Worm (Caenorhabditis elegans) whole organism, L2 larva: Measurements from ENCODE around the gene ida-1.
A peak's percentile ranks its signal among the peaks of the same experiment; 100 is the strongest.

Source experiments
- C34F6.9 ChIP-seq: fragments of 150-350 bp; optimal IDR thresholded peaks from 2 replicates; lab custom pipeline; 2014; ENCODE audit warnings: missing biosample characterization, missing genetic modification characterization
- F13H6.1 ChIP-seq: sonication (generic microtip); optimal IDR thresholded peaks from 2 replicates; lab custom pipeline; 2016; ENCODE audit warnings: missing genetic modification characterization, missing compliant biosample characterization
- R02D3.7 ChIP-seq: fragments of 150-350 bp; optimal IDR thresholded peaks from 2 replicates; lab custom pipeline; 2014; ENCODE audit warnings: missing biosample characterization, missing genetic modification characterization
- Y55F3AM.14 ChIP-seq: fragments of 200-800 bp; sonication (Bioruptor generic); optimal IDR thresholded peaks from 2 replicates; lab custom pipeline; 2018; ENCODE audit warnings: mild to moderate bottlenecking, missing genetic modification characterization, missing compliant biosample characterization
- alr-1 ChIP-seq: fragments of 150-350 bp; optimal IDR thresholded peaks from 2 replicates; lab custom pipeline; 2014; ENCODE audit warnings: missing biosample characterization, missing genetic modification characterization
- aly-2 ChIP-seq: fragments of 150-350 bp; optimal IDR thresholded peaks from 2 replicates; lab custom pipeline; 2014; ENCODE audit warnings: missing biosample characterization, missing genetic modification characterization
- ama-1 ChIP-seq: fragments of 150-350 bp; optimal IDR thresholded peaks from 2 replicates; lab custom pipeline; 2018; ENCODE audit warnings: inconsistent platforms
- blmp-1 ChIP-seq: sonication (generic microtip); optimal IDR thresholded peaks from 2 replicates; lab custom pipeline; 2017; ENCODE audit warnings: missing genetic modification characterization, mild to moderate bottlenecking, missing compliant biosample characterization, antibody characterized with exemption, moderate library complexity; ENCODE audit not compliant: insufficient read depth
- ceh-16 ChIP-seq: fragments of 150-350 bp; optimal IDR thresholded peaks from 2 replicates; lab custom pipeline; 2014; ENCODE audit warnings: missing biosample characterization, missing genetic modification characterization
- ceh-82 ChIP-seq: fragments of 150-350 bp; optimal IDR thresholded peaks from 2 replicates; lab custom pipeline; 2014; ENCODE audit warnings: missing biosample characterization, missing genetic modification characterization
- crh-2 ChIP-seq: sonication (generic microtip); optimal IDR thresholded peaks from 2 replicates; lab custom pipeline; 2017; ENCODE audit warnings: missing biosample characterization, missing genetic modification characterization
- dmd-4 ChIP-seq: sonication (generic microtip); optimal IDR thresholded peaks from 2 replicates; lab custom pipeline; 2017; ENCODE audit warnings: missing biosample characterization, missing genetic modification characterization
- elt-3 ChIP-seq: sonication (generic microtip); optimal IDR thresholded peaks from 2 replicates; lab custom pipeline; 2017; ENCODE audit warnings: missing biosample characterization, missing genetic modification characterization
- fos-1 ChIP-seq: fragments of 150-350 bp; optimal IDR thresholded peaks from 2 replicates; lab custom pipeline; 2014; ENCODE audit warnings: missing biosample characterization, missing genetic modification characterization
- gmeb-1 ChIP-seq: fragments of 150-350 bp; optimal IDR thresholded peaks from 2 replicates; lab custom pipeline; 2014; ENCODE audit warnings: missing biosample characterization, missing genetic modification characterization
- lin-11 ChIP-seq: fragments of 150-350 bp; sonication (generic microtip); optimal IDR thresholded peaks from 2 replicates; lab custom pipeline; 2014; ENCODE audit warnings: missing biosample characterization, missing genetic modification characterization, inconsistent platforms, mixed read lengths
- lin-13 ChIP-seq: fragments of 150-350 bp; optimal IDR thresholded peaks from 2 replicates; lab custom pipeline; 2014; ENCODE audit warnings: missing biosample characterization, missing genetic modification reagents, missing genetic modification characterization
- lsy-2 ChIP-seq, 2 experiments: fragments of 150-350 bp in 1 of 2; sonication (generic microtip) in 1 of 2; optimal IDR thresholded peaks; 2 replicates each; lab custom pipeline; 2014 to 2017; ENCODE audit warnings: missing biosample characterization in 2 of 2, missing genetic modification characterization in 2 of 2
- mbf-1 ChIP-seq: sonication (generic microtip); optimal IDR thresholded peaks from 2 replicates; lab custom pipeline; 2017; ENCODE audit warnings: missing biosample characterization, missing genetic modification characterization
- nhr-12 ChIP-seq: fragments of 150-350 bp; optimal IDR thresholded peaks from 2 replicates; lab custom pipeline; 2014; ENCODE audit warnings: missing biosample characterization, missing genetic modification characterization
- nhr-129 ChIP-seq: fragments of 150-350 bp; optimal IDR thresholded peaks from 2 replicates; lab custom pipeline; 2014; ENCODE audit warnings: missing biosample characterization, missing genetic modification characterization
- nhr-23 ChIP-seq: fragments of 150-350 bp; optimal IDR thresholded peaks from 2 replicates; lab custom pipeline; 2014; ENCODE audit warnings: missing biosample characterization, missing genetic modification reagents, missing genetic modification characterization
- nhr-25 ChIP-seq: fragments of 150-350 bp; sonication (generic microtip); optimal IDR thresholded peaks from 3 replicates; lab custom pipeline; 2014; ENCODE audit warnings: missing biosample characterization, missing genetic modification characterization
- nhr-6 ChIP-seq: fragments of 150-350 bp; optimal IDR thresholded peaks from 2 replicates; lab custom pipeline; 2014; ENCODE audit warnings: missing biosample characterization, missing genetic modification characterization
- peb-1 ChIP-seq: fragments of 150-350 bp; optimal IDR thresholded peaks from 2 replicates; lab custom pipeline; 2014; ENCODE audit warnings: missing biosample characterization, missing genetic modification characterization
- sem-4 ChIP-seq: fragments of 150-350 bp; optimal IDR thresholded peaks from 2 replicates; lab custom pipeline; 2014; ENCODE audit warnings: missing biosample characterization, missing genetic modification reagents, missing genetic modification characterization
- skn-1 ChIP-seq: sonication (generic microtip); optimal IDR thresholded peaks from 2 replicates; lab custom pipeline; 2017; ENCODE audit warnings: missing biosample characterization, missing genetic modification characterization
- sma-3 ChIP-seq: sonication (generic microtip); optimal IDR thresholded peaks from 2 replicates; lab custom pipeline; 2016; ENCODE audit warnings: missing genetic modification reagents, missing genetic modification characterization, missing compliant biosample characterization
- sma-9 ChIP-seq, 2 experiments: fragments of 150-350 bp in 1 of 2; sonication (generic microtip) in 1 of 2; optimal IDR thresholded peaks; 2 replicates each; lab custom pipeline; 2014 to 2016; ENCODE audit warnings: missing genetic modification characterization in 2 of 2, mild to moderate bottlenecking in 1 of 2, missing biosample characterization in 1 of 2, missing compliant biosample characterization in 1 of 2, missing genetic modification reagents in 1 of 2, moderate library complexity in 1 of 2
- snpc-4 ChIP-seq: fragments of 150-350 bp; optimal IDR thresholded peaks from 2 replicates; lab custom pipeline; 2014; ENCODE audit warnings: missing biosample characterization, missing genetic modification characterization
- unc-39 ChIP-seq: fragments of 150-350 bp; optimal IDR thresholded peaks from 2 replicates; lab custom pipeline; 2014; ENCODE audit warnings: missing biosample characterization, missing genetic modification characterization
- unc-55 ChIP-seq: fragments of 150-350 bp; sonication (generic microtip); optimal IDR thresholded peaks from 3 replicates; lab custom pipeline; 2014; ENCODE audit warnings: missing biosample characterization, missing genetic modification reagents, missing genetic modification characterization
- unc-62 ChIP-seq: fragments of 150-350 bp; optimal IDR thresholded peaks from 2 replicates; lab custom pipeline; 2014; ENCODE audit warnings: missing biosample characterization, missing genetic modification reagents, missing genetic modification characterization
- ztf-1 ChIP-seq: fragments of 200-800 bp; sonication (Bioruptor generic); conservative IDR thresholded peaks from 2 replicates; pipeline ENCODE4 v1.3.6; 2022; ENCODE audit warnings: missing genetic modification characterization, missing compliant biosample characterization
- ztf-4 ChIP-seq: fragments of 150-350 bp; optimal IDR thresholded peaks from 2 replicates; lab custom pipeline; 2014; ENCODE audit warnings: missing biosample characterization, missing genetic modification characterization

Gene ida-1

ce11 chrIII:5715467-5715866 is 39.9 kb upstream of the ida-1 start (continued):
- TF ChIP-seq ztf-1 (GFP tag; lab: Robert Waterston, UW), result no peak

DNA sequence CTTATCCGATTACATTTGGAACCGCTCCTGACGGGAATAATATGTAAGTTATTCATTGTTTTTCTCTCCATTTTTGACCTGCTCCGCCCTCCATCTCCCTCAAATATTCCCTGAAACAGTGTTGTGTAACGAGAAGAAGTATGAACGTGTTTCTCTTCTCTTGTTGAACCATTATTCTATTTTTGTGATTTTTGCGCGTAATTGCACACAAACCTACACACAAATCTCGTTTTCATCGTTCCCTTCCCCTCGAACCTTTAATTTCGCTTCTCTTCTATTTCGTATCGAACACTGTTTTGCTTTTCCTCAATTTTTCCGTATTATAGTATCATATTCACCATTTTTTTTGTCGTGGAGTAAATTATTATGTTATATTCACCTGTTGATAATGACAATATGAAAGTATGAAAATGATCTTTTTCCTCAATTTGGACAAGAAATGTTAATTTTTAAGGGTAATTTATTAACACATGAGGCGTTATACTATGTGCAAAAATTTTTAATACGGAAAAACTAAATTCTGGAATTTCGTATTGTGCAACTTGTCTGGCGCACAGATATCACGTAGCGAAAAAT is 38.1 kb upstream of the ida-1 start:
- TF ChIP-seq unc-62 (GFP tag; lab: Kevin White, UChicago), result no peak
- no peak for TF ChIP-seq nhr-25 (tag; lab: Kevin White, UChicago)
- TF ChIP-seq sma-3 (GFP tag; lab: Kevin White, UChicago), result no peak
- no peak for TF ChIP-seq mbf-1 (tag; lab: Kevin White, UChicago)
- peak; percentile 28 for TF ChIP-seq ama-1
- no peak for TF ChIP-seq nhr-129

DNA sequence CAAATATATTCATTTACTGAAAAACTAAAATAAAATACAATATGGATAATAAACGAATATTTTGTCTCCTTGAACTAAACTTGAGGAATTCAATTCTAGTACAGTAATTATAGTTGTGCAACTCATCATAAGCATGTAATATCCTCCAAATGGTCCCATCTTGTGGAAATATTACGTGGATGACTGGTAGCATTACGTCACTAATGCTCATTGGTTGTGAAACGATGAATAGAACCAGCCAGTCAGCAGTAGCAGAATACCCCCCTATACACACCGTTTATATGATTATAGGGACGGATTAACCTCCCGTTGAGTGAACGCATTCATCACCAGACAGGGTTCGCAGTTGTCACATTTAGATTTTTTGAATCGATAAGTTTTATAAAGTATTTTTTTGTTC is 37.0 kb upstream of the ida-1 start:
- TF ChIP-seq dmd-4 (no peak), ceh-16 (tag; lab: Kevin White, UChicago) (peak; percentile 4), nhr-6 (tag; lab: Kevin White, UChicago) (no peak), ceh-82 (tag; lab: Kevin White, UChicago) (no peak), F13H6.1 (tag; lab: Kevin White, UChicago) (no peak), sem-4 (tag; lab: Kevin White, UChicago) (no peak), peb-1 (no peak), unc-62 (GFP tag; lab: Kevin White, UChicago) (no peak)
- TF ChIP-seq, all 48 proteins: peak for 1

ce11 chrIII:5719105-5719831 is 36.1 kb upstream of the ida-1 start:
- TF ChIP-seq lin-13 (GFP tag; lab: Kevin White, UChicago), result no peak
- peak; percentile 80 for TF ChIP-seq ceh-16 (tag; lab: Kevin White, UChicago)

ce11 chrIII:5719832-5720194 is 35.5 kb upstream of the ida-1 start:
- TF ChIP-seq gmeb-1 (tag; lab: Kevin White, UChicago), result peak; percentile 35
- no peak for TF ChIP-seq ztf-4 (tag; lab: Kevin White, UChicago)
- TF ChIP-seq sma-3 (GFP tag; lab: Kevin White, UChicago), result no peak
- no peak for TF ChIP-seq mbf-1 (tag; lab: Kevin White, UChicago)
- TF ChIP-seq lsy-2 (tag; optimal IDR thresholded peaks at IDR 0.05; lab: Kevin White, UChicago), result peak; percentile 8 to 18
- TF ChIP-seq, all 48 proteins: peak for 2

ce11 chrIII:5720266-5721019 is 34.9 kb upstream of the ida-1 start:
- peak; percentile 2 for TF ChIP-seq sma-9 (GFP tag; optimal IDR thresholded peaks at IDR 0.05; lab: Kevin White, UChicago)
- no peak for TF ChIP-seq sma-9 (tag; optimal IDR thresholded peaks at IDR 0.05; lab: Kevin White, UChicago)
- TF ChIP-seq skn-1 (tag; lab: Kevin White, UChicago), result no peak
- no peak for TF ChIP-seq unc-39 (tag; lab: Kevin White, UChicago)

- TF ChIP-seq nhr-23 (tag; lab: Kevin White, UChicago) (no peak), alr-1 (no peak)
- TF ChIP-seq, all 48 proteins: peak for 0
Measured at ce11 chrIII:5721488-5721887, 33.9 kb upstream of the ida-1 start.

ce11 chrIII:5721888-5722287 is 33.5 kb upstream of the ida-1 start:
- TF ChIP-seq mbf-1 (tag; lab: Kevin White, UChicago) (no peak), ztf-1 (GFP tag; lab: Robert Waterston, UW) (no peak), crh-2 (tag; lab: Kevin White, UChicago) (peak; percentile 66), gmeb-1 (tag; lab: Kevin White, UChicago) (peak; percentile 90), blmp-1 (peak; percentile 28), aly-2 (tag; lab: Kevin White, UChicago) (no peak), lin-11 (tag; lab: Kevin White, UChicago) (peak; percentile 27), R02D3.7 (peak; percentile 17), snpc-4 (tag; lab: Kevin White, UChicago) (no peak), ceh-82 (tag; lab: Kevin White, UChicago) (no peak), elt-3 (tag; lab: Kevin White, UChicago) (no peak), nhr-23 (tag; lab: Kevin White, UChicago) (no peak), unc-39 (tag; lab: Kevin White, UChicago) (no peak), unc-55 (peak; percentile 61), C34F6.9 (tag; lab: Kevin White, UChicago) (peak; percentile 68), Y55F3AM.14 (GFP tag; lab: Kevin White, UChicago) (no peak), fos-1 (tag; lab: Kevin White, UChicago) (peak; percentile 87), nhr-6 (tag; lab: Kevin White, UChicago) (no peak), nhr-25 (tag; lab: Kevin White, UChicago) (peak; percentile 24), dmd-4 (no peak), nhr-12 (tag; lab: Kevin White, UChicago) (no peak)
